Worm (Caenorhabditis elegans) whole organism, L4/young adult: Measurements from ENCODE around the gene Y38C1AA.12.

Experiments used
- W03F9.2 ChIP-seq: fragments of 150-350 bp; optimal IDR thresholded peaks from 2 replicates; lab custom pipeline; 2014; ENCODE audit warnings: missing biosample characterization, missing genetic modification characterization
- dao-5 ChIP-seq: sonication (generic microtip); optimal IDR thresholded peaks from 2 replicates; lab custom pipeline; 2016; ENCODE audit warnings: missing genotype, missing genetic modification characterization, moderate library complexity, missing compliant biosample characterization
- him-1 ChIP-seq: sonication (generic microtip); optimal IDR thresholded peaks from 2 replicates; lab custom pipeline; 2016; ENCODE audit warnings: missing genotype, missing genetic modification reagents, missing genetic modification characterization, missing compliant biosample characterization

DNA sequence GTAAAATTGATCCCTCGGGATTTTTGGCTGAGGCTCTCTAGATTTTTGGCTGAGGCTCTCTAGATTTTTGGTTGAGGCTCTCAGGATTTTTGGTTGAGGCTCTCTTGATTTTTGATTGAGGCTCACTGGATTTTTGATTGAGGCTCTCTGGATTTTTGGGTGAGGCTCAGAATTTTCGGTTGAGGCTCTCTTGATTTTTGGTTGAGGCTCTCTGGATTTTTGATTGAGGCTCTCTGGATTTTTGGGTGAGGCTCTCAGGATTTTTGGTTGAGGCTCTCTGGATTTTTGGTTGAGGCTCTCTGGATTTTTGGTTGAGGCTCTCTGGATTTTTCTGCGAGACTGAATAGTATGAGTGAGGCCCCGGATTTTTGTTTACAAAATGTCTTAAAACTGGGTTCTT, 44.1 kb downstream of the Y38C1AA.12 start:
- TF ChIP-seq W03F9.2 (tag; lab: Kevin White, UChicago) (no peak), him-1 (tag; lab: Kevin White, UChicago) (no peak), dao-5 (tag; lab: Kevin White, UChicago) (no peak)
